Fruit fly (Drosophila melanogaster) whole organism, embryonic: Measurements from ENCODE around the gene CG12998.

Experiments
- Atf3 ChIP-seq: fragments of 200-800 bp; sonication (Bioruptor generic); optimal IDR thresholded peaks from 3 replicates; lab custom pipeline; 2016; ENCODE audit warnings: missing biosample characterization, missing genetic modification characterization
- Awh ChIP-seq: fragments of 200-800 bp; sonication (Bioruptor generic); IDR thresholded peaks from 2 replicates; pipeline ENCODE4, ENCODE4 v1.3.6; 2022; ENCODE audit warnings: missing biosample characterization, missing genetic modification characterization
- CG14014 ChIP-seq: fragments of 200-800 bp; sonication (Bioruptor generic); IDR thresholded peaks from 2 replicates; pipeline ENCODE4 v1.3.6; 2022; ENCODE audit warnings: missing biosample characterization, missing genetic modification characterization
- CG15514 ChIP-seq: fragments of 200-800 bp; sonication (Bioruptor generic); optimal IDR thresholded peaks from 3 replicates; lab custom pipeline; 2017; ENCODE audit warnings: missing biosample characterization, missing genetic modification characterization, mild to moderate bottlenecking, moderate library complexity, missing genetic modification reagents
- CG1602 ChIP-seq: fragments of 200-800 bp; sonication (Bioruptor generic); optimal IDR thresholded peaks from 3 replicates; lab custom pipeline; 2016; ENCODE audit warnings: missing biosample characterization, missing genetic modification characterization
- CG17568 ChIP-seq: fragments of 200-800 bp; sonication (Bioruptor generic); optimal IDR thresholded peaks from 2 replicates; lab custom pipeline; 2018; ENCODE audit warnings: missing biosample characterization, mild to moderate bottlenecking, missing genetic modification characterization, moderate library complexity
- CG17829 ChIP-seq: fragments of 200-800 bp; optimal IDR thresholded peaks from 2 replicates; lab custom pipeline; 2019; ENCODE audit warnings: missing biosample characterization, mild to moderate bottlenecking, missing genetic modification characterization, moderate library complexity
- CG18011 ChIP-seq: fragments of 200-800 bp; sonication (Bioruptor generic); optimal IDR thresholded peaks from 2 replicates; lab custom pipeline; 2017; ENCODE audit warnings: missing biosample characterization, missing genetic modification characterization, mild to moderate bottlenecking, moderate library complexity, missing genotype
- CG18262 ChIP-seq: fragments of 200-800 bp; optimal IDR thresholded peaks from 3 replicates; lab custom pipeline; 2019; ENCODE audit warnings: missing biosample characterization, mild to moderate bottlenecking, missing genetic modification characterization, moderate library complexity
- CG2120 ChIP-seq: fragments of 200-800 bp; sonication (Bioruptor generic); optimal IDR thresholded peaks from 3 replicates; lab custom pipeline; 2016; ENCODE audit warnings: missing biosample characterization, missing genetic modification characterization
- CG6654 ChIP-seq: fragments of 200-800 bp; sonication (Bioruptor generic); optimal IDR thresholded peaks from 2 replicates; lab custom pipeline; 2017; ENCODE audit warnings: missing biosample characterization, mild to moderate bottlenecking, missing genetic modification characterization
- CG7839 ChIP-seq: fragments of 200-800 bp; sonication (Bioruptor generic); optimal IDR thresholded peaks from 3 replicates; lab custom pipeline; 2018; ENCODE audit warnings: missing biosample characterization, mild to moderate bottlenecking, missing genetic modification characterization, moderate library complexity
- CG8924 ChIP-seq: fragments of 200-800 bp; optimal IDR thresholded peaks from 3 replicates; lab custom pipeline; 2019; ENCODE audit warnings: missing biosample characterization, mild to moderate bottlenecking, missing genetic modification characterization, moderate library complexity
- CG9876 ChIP-seq: fragments of 200-800 bp; sonication (Bioruptor generic); optimal IDR thresholded peaks from 2 replicates; lab custom pipeline; 2016; ENCODE audit warnings: missing biosample characterization, missing genetic modification characterization
- Camta ChIP-seq: fragments of 200-800 bp; sonication (Bioruptor generic); optimal IDR thresholded peaks from 2 replicates; lab custom pipeline; 2016; ENCODE audit warnings: missing biosample characterization, missing genetic modification characterization
- CkIIα-i1 ChIP-seq: fragments of 200-800 bp; sonication (Bioruptor generic); IDR thresholded peaks from 2 replicates; pipeline ENCODE4 v1.3.6; 2022; ENCODE audit warnings: missing biosample characterization, missing genetic modification characterization
- D19A ChIP-seq: fragments of 200-800 bp; optimal IDR thresholded peaks from 3 replicates; lab custom pipeline; 2019; ENCODE audit warnings: missing biosample characterization, mild to moderate bottlenecking, missing genetic modification characterization, moderate library complexity
- Deaf1 ChIP-seq: fragments of 200-800 bp; optimal IDR thresholded peaks from 3 replicates; lab custom pipeline; 2019; ENCODE audit warnings: missing biosample characterization, mild to moderate bottlenecking, missing genetic modification characterization, moderate library complexity
- Gsc ChIP-seq: fragments of 200-800 bp; sonication (Bioruptor generic); IDR thresholded peaks from 2 replicates; pipeline ENCODE4 v1.3.6; 2022; ENCODE audit warnings: missing biosample characterization, missing genetic modification characterization
- HLH54F ChIP-seq: fragments of 200-800 bp; sonication (Bioruptor generic); optimal IDR thresholded peaks from 3 replicates; lab custom pipeline; 2016; ENCODE audit warnings: missing biosample characterization, missing genetic modification characterization
- HmgD ChIP-seq: fragments of 200-800 bp; sonication (Bioruptor generic); optimal IDR thresholded peaks from 3 replicates; lab custom pipeline; 2016; ENCODE audit warnings: missing biosample characterization, missing genetic modification characterization
- HmgZ ChIP-seq: fragments of 200-800 bp; sonication (Bioruptor generic); optimal IDR thresholded peaks from 2 replicates; lab custom pipeline; 2018; ENCODE audit warnings: missing biosample characterization, mild to moderate bottlenecking, missing genetic modification characterization
- Hmr ChIP-seq: fragments of 200-800 bp; sonication (Bioruptor generic); optimal IDR thresholded peaks from 3 replicates; lab custom pipeline; 2017; ENCODE audit warnings: mild to moderate bottlenecking, missing biosample characterization, missing genetic modification reagents, missing genetic modification characterization
- Lhr ChIP-seq: fragments of 200-800 bp; sonication (Bioruptor generic); optimal IDR thresholded peaks from 3 replicates; lab custom pipeline; 2017; ENCODE audit warnings: mild to moderate bottlenecking, missing biosample characterization, missing genetic modification reagents, missing genetic modification characterization
- Lim3 ChIP-seq: fragments of 200-800 bp; sonication (Bioruptor generic); IDR thresholded peaks from 2 replicates; pipeline ENCODE4 v1.3.6; 2022; ENCODE audit warnings: missing biosample characterization, missing genetic modification characterization
- MBD-R2 ChIP-seq: fragments of 200-800 bp; sonication (Bioruptor generic); IDR thresholded peaks from 2 replicates; pipeline ENCODE4 v1.3.6; 2022; ENCODE audit warnings: missing biosample characterization, missing genetic modification characterization
- Mad ChIP-seq: fragments of 200-800 bp; sonication (Bioruptor generic); optimal IDR thresholded peaks from 2 replicates; lab custom pipeline; 2016; ENCODE audit warnings: missing biosample characterization, missing genetic modification characterization
- Nf-YA ChIP-seq: fragments of 200-800 bp; sonication (Bioruptor generic); IDR thresholded peaks from 2 replicates; pipeline ENCODE4 v1.3.6; 2022; ENCODE audit warnings: missing biosample characterization, missing genetic modification characterization
- Oli ChIP-seq: fragments of 200-800 bp; sonication (Bioruptor generic); optimal IDR thresholded peaks from 2 replicates; lab custom pipeline; 2018; ENCODE audit warnings: missing biosample characterization, mild to moderate bottlenecking, missing genetic modification characterization, moderate library complexity
- Rx ChIP-seq: fragments of 200-800 bp; sonication (Bioruptor generic); IDR thresholded peaks from 2 replicates; pipeline ENCODE4 v1.3.6; 2022; ENCODE audit warnings: missing biosample characterization, missing genetic modification characterization
- Ssrp ChIP-seq: fragments of 200-800 bp; sonication (Bioruptor generic); optimal IDR thresholded peaks from 2 replicates; lab custom pipeline; 2018; ENCODE audit warnings: missing biosample characterization, mild to moderate bottlenecking, missing genetic modification characterization, moderate library complexity
- az2 ChIP-seq: fragments of 200-800 bp; sonication (Bioruptor generic); optimal IDR thresholded peaks from 3 replicates; lab custom pipeline; 2016; ENCODE audit warnings: missing biosample characterization, missing genetic modification characterization
- bowl ChIP-seq: fragments of 200-800 bp; sonication (Bioruptor generic); IDR thresholded peaks from 2 replicates; pipeline ENCODE4 v1.3.6; 2022; ENCODE audit warnings: missing biosample characterization, missing genetic modification characterization
- cas ChIP-seq: fragments of 200-800 bp; sonication (Bioruptor generic); IDR thresholded peaks from 2 replicates; pipeline ENCODE4 v1.3.6; 2022; ENCODE audit warnings: missing biosample characterization, missing genetic modification characterization
- danr ChIP-seq: fragments of 200-800 bp; sonication (Bioruptor generic); IDR thresholded peaks from 2 replicates; pipeline ENCODE4 v1.3.6; 2022; ENCODE audit warnings: missing biosample characterization, missing genetic modification characterization
- ewg ChIP-seq: fragments of 200-800 bp; sonication (Bioruptor generic); optimal IDR thresholded peaks from 3 replicates; lab custom pipeline; 2017; ENCODE audit warnings: mild to moderate bottlenecking, missing biosample characterization, missing genetic modification reagents, missing genetic modification characterization
- eyg ChIP-seq: fragments of 200-800 bp; sonication (Bioruptor generic); optimal IDR thresholded peaks from 3 replicates; lab custom pipeline; 2016; ENCODE audit warnings: missing biosample characterization, missing genetic modification characterization
- gcm ChIP-seq: fragments of 200-800 bp; sonication (Bioruptor generic); optimal IDR thresholded peaks from 2 replicates; lab custom pipeline; 2019; ENCODE audit warnings: missing biosample characterization, mild to moderate bottlenecking, missing genetic modification characterization, moderate library complexity
- gem ChIP-seq: fragments of 200-800 bp; sonication (Bioruptor generic); optimal IDR thresholded peaks from 2 replicates; lab custom pipeline; 2019; ENCODE audit warnings: missing biosample characterization, mild to moderate bottlenecking, missing genetic modification characterization, moderate library complexity
- gsb-n ChIP-seq: fragments of 200-800 bp; sonication (Bioruptor generic); optimal IDR thresholded peaks from 3 replicates; lab custom pipeline; 2018; ENCODE audit warnings: missing biosample characterization, mild to moderate bottlenecking, missing genetic modification characterization
- inv ChIP-seq: fragments of 200-800 bp; sonication (Bioruptor generic); IDR thresholded peaks from 2 replicates; pipeline ENCODE4 v1.3.6; 2022; ENCODE audit warnings: missing biosample characterization, missing genetic modification characterization; ENCODE audit not compliant: partially characterized antibody
- mam ChIP-seq: fragments of 200-800 bp; sonication (Bioruptor generic); optimal IDR thresholded peaks from 3 replicates; lab custom pipeline; 2016; ENCODE audit warnings: missing biosample characterization, missing genetic modification characterization
- otp ChIP-seq: fragments of 200-800 bp; sonication (Bioruptor generic); IDR thresholded peaks from 3 replicates; pipeline ENCODE4, ENCODE4 v1.3.6; 2022; ENCODE audit warnings: missing biosample characterization, missing genetic modification characterization
- pzg ChIP-seq: fragments of 200-800 bp; sonication (Bioruptor generic); optimal IDR thresholded peaks from 3 replicates; lab custom pipeline; 2018; ENCODE audit warnings: missing biosample characterization, mild to moderate bottlenecking, missing genetic modification characterization, moderate library complexity
- stwl ChIP-seq: fragments of 200-800 bp; sonication (Bioruptor generic); optimal IDR thresholded peaks from 3 replicates; lab custom pipeline; 2018; ENCODE audit warnings: missing biosample characterization, mild to moderate bottlenecking, missing genetic modification characterization, moderate library complexity
- tin ChIP-seq: fragments of 200-800 bp; sonication (Bioruptor generic); optimal IDR thresholded peaks from 3 replicates; lab custom pipeline; 2016; ENCODE audit warnings: missing biosample characterization, missing genetic modification characterization
- tup ChIP-seq: fragments of 200-800 bp; sonication (Bioruptor generic); optimal IDR thresholded peaks from 2 replicates; lab custom pipeline; 2016; ENCODE audit warnings: missing biosample characterization, mild to moderate bottlenecking, missing genetic modification characterization, moderate library complexity
- unc-4 ChIP-seq: fragments of 200-800 bp; sonication (Bioruptor generic); IDR thresholded peaks from 2 replicates; pipeline ENCODE4 v1.3.6; 2022; ENCODE audit warnings: missing biosample characterization, missing genetic modification characterization; ENCODE audit not compliant: partially characterized antibody
- vfl ChIP-seq: fragments of 200-800 bp; sonication (Bioruptor generic); optimal IDR thresholded peaks from 2 replicates; lab custom pipeline; 2016; ENCODE audit warnings: missing biosample characterization, missing genetic modification characterization
- z ChIP-seq: fragments of 200-800 bp; sonication (Bioruptor generic); IDR thresholded peaks from 3 replicates; pipeline ENCODE4 v1.3.6; 2022; ENCODE audit warnings: missing biosample characterization, missing genetic modification characterization

CG12998 gene

DNA sequence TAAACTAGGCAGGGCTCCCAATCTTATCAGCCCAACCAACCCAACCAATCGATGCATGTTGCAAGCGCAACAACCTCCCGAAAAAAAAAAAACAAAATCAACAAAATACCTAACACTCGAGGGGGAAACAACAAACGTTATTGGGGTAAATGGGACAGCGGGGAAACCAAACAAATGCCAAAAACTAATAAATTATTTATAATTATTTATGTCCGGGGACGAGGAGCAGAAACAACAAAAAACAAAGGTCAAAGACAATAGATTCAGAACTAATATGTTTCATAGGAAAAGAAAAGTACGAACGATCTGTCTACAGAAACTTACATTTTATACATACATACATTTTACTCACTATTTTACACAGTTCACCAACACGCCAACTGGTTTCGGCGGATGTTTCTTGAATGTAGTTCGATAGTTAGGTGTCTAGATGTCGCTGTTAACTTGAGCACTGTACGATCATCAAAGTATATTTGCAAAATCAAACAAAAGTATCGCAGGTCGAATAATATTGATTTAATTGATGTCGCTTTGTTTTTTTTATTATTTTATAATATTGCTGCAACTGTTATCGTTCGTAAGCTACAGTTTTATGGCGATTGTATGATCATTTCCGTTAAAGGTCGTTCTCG lies 42.8 kb upstream of the CG12998 start (continued):
- TF ChIP-seq CG1602 = no peak
- TF ChIP-seq Ssrp (tag; lab: Kevin White, UChicago) = no peak
- no peak for TF ChIP-seq unc-4 (GFP tag; lab: Robert Waterston, UW)
- no peak for TF ChIP-seq cas (GFP tag; lab: Robert Waterston, UW)
- no peak for TF ChIP-seq Awh (GFP tag; lab: Robert Waterston, UW)
- TF ChIP-seq mam (GFP tag; lab: Kevin White, UChicago) = peak; percentile 35
- no peak for TF ChIP-seq CG18262
- no peak for TF ChIP-seq HLH54F (GFP tag; lab: Kevin White, UChicago)
- TF ChIP-seq Hmr = peak; percentile 32
- TF ChIP-seq stwl = peak; percentile 28
- no peak for TF ChIP-seq ewg
- peak; percentile 60 for TF ChIP-seq CG6654 (GFP tag; lab: Kevin White, UChicago)
- TF ChIP-seq Gsc (GFP tag; lab: Robert Waterston, UW) = no peak
- TF ChIP-seq Lhr = peak; percentile 66
- TF ChIP-seq CG7839 = peak; percentile 27
- peak; percentile 36 for TF ChIP-seq Mad (GFP tag; lab: Kevin White, UChicago)
- peak; percentile 29 for TF ChIP-seq CG15514
- no peak for TF ChIP-seq eyg
- TF ChIP-seq gem = peak; percentile 51
- TF ChIP-seq D19A (tag; lab: Kevin White, UChicago) = no peak
- peak; percentile 0 for TF ChIP-seq pzg
- no peak for TF ChIP-seq CG18011
- TF ChIP-seq Rx (GFP tag; lab: Robert Waterston, UW) = no peak
- no peak for TF ChIP-seq tup (GFP tag; lab: Kevin White, UChicago)
- no peak for TF ChIP-seq vfl
- TF ChIP-seq Deaf1 = no peak
- no peak for TF ChIP-seq MBD-R2 (GFP tag; lab: Robert Waterston, UW)
- TF ChIP-seq tin (GFP tag; lab: Kevin White, UChicago) = peak; percentile 21
- peak; percentile 19 for TF ChIP-seq CG9876 (GFP tag; lab: Kevin White, UChicago)
- TF ChIP-seq CG14014 (GFP tag; lab: Robert Waterston, UW) = no peak
- TF ChIP-seq gsb-n = no peak
- peak; percentile 35 for TF ChIP-seq CG2120
- TF ChIP-seq z (GFP tag; lab: Robert Waterston, UW) = no peak
- no peak for TF ChIP-seq Oli
- no peak for TF ChIP-seq otp (GFP tag; lab: Robert Waterston, UW)
- TF ChIP-seq bowl = no peak
- peak; percentile 52 for TF ChIP-seq HmgZ (tag; lab: Kevin White, UChicago)
- TF ChIP-seq Atf3 = no peak
- no peak for TF ChIP-seq Nf-YA (GFP tag; lab: Robert Waterston, UW)
- peak; percentile 27 for TF ChIP-seq CG17829 (tag; lab: Kevin White, UChicago)
- no peak for TF ChIP-seq CkIIα-i1 (GFP tag; lab: Robert Waterston, UW)
- no peak for TF ChIP-seq danr
- no peak for TF ChIP-seq inv (GFP tag; lab: Robert Waterston, UW)
- TF ChIP-seq CG17568 (GFP tag; lab: Kevin White, UChicago) = no peak
- TF ChIP-seq Camta (GFP tag; lab: Kevin White, UChicago) = no peak
- TF ChIP-seq gcm (GFP tag; lab: Kevin White, UChicago) = no peak
- peak; percentile 8 for TF ChIP-seq HmgD (GFP tag; lab: Kevin White, UChicago)
- no peak for TF ChIP-seq Lim3 (GFP tag; lab: Robert Waterston, UW)
- peak; percentile 30 for TF ChIP-seq az2 (GFP tag; lab: Kevin White, UChicago)
- TF ChIP-seq CG8924 (tag; lab: Kevin White, UChicago) = no peak
